Fruit fly (Drosophila melanogaster) whole organism, embryonic: Measurements from ENCODE around the gene SrpRalpha.

Experiments used
- Aef1 ChIP-seq: fragments of 200-800 bp; sonication (Bioruptor generic); IDR thresholded peaks from 3 replicates; pipeline ENCODE4 v1.3.6; 2022; ENCODE audit warnings: missing biosample characterization, missing genetic modification characterization
- Atf3 ChIP-seq: fragments of 200-800 bp; sonication (Bioruptor generic); optimal IDR thresholded peaks from 3 replicates; lab custom pipeline; 2016; ENCODE audit warnings: missing biosample characterization, missing genetic modification characterization
- Awh ChIP-seq: fragments of 200-800 bp; sonication (Bioruptor generic); IDR thresholded peaks from 2 replicates; pipeline ENCODE4, ENCODE4 v1.3.6; 2022; ENCODE audit warnings: missing biosample characterization, missing genetic modification characterization
- CG10274 ChIP-seq: fragments of 200-800 bp; sonication (Bioruptor generic); optimal IDR thresholded peaks from 3 replicates; lab custom pipeline; 2017; ENCODE audit warnings: missing biosample characterization, mild to moderate bottlenecking, missing genetic modification characterization
- CG10366 ChIP-seq: fragments of 200-800 bp; sonication (Bioruptor generic); IDR thresholded peaks from 2 replicates; pipeline ENCODE4 v1.3.6; 2022; ENCODE audit warnings: missing biosample characterization, missing genetic modification characterization
- CG11093 ChIP-seq: fragments of 200-800 bp; sonication (Bioruptor generic); IDR thresholded peaks from 3 replicates; pipeline ENCODE4 v1.3.6; 2022; ENCODE audit warnings: missing biosample characterization, missing genetic modification characterization
- CG16813 ChIP-seq: fragments of 200-800 bp; sonication (Bioruptor generic); IDR thresholded peaks from 3 replicates; pipeline ENCODE4 v1.3.6; 2022; ENCODE audit warnings: missing biosample characterization, missing genetic modification characterization; ENCODE audit not compliant: partially characterized antibody
- CG16863 ChIP-seq: fragments of 200-800 bp; sonication (Bioruptor generic); optimal IDR thresholded peaks from 3 replicates; lab custom pipeline; 2016; ENCODE audit warnings: missing biosample characterization, missing genetic modification characterization
- CG17612 ChIP-seq: fragments of 200-800 bp; sonication (Bioruptor generic); IDR thresholded peaks from 2 replicates; pipeline ENCODE4 v1.3.6; 2022; ENCODE audit warnings: missing biosample characterization, missing genetic modification characterization
- CG2199 ChIP-seq: fragments of 200-800 bp; sonication (Bioruptor generic); IDR thresholded peaks from 3 replicates; pipeline ENCODE4 v1.3.6; 2022; ENCODE audit warnings: missing biosample characterization, missing genetic modification characterization
- CG2678 ChIP-seq: fragments of 200-800 bp; sonication (Bioruptor generic); optimal IDR thresholded peaks from 3 replicates; lab custom pipeline; 2019; ENCODE audit warnings: missing biosample characterization, mild to moderate bottlenecking, missing genetic modification characterization, moderate library complexity
- CG2712 ChIP-seq: fragments of 200-800 bp; optimal IDR thresholded peaks from 3 replicates; lab custom pipeline; 2019; ENCODE audit warnings: missing biosample characterization, mild to moderate bottlenecking, missing genetic modification characterization, moderate library complexity
- CG3281 ChIP-seq: fragments of 200-800 bp; sonication (Bioruptor generic); optimal IDR thresholded peaks from 3 replicates; lab custom pipeline; 2017; ENCODE audit warnings: missing biosample characterization, mild to moderate bottlenecking, missing genetic modification characterization
- CG34224 ChIP-seq: fragments of 200-800 bp; sonication (Bioruptor generic); IDR thresholded peaks from 3 replicates; pipeline ENCODE4 v1.3.6; 2022; ENCODE audit warnings: missing biosample characterization, missing genetic modification characterization; ENCODE audit not compliant: partially characterized antibody
- CG5953 ChIP-seq: fragments of 200-800 bp; sonication (Bioruptor generic); IDR thresholded peaks from 2 replicates; pipeline ENCODE4 v1.3.6; 2022; ENCODE audit warnings: missing biosample characterization, missing genetic modification characterization
- CG6689 ChIP-seq: fragments of 200-800 bp; sonication (Bioruptor generic); IDR thresholded peaks from 2 replicates; pipeline ENCODE4 v1.3.6; 2022; ENCODE audit warnings: missing biosample characterization, missing genetic modification characterization
- CG9817 ChIP-seq: fragments of 200-800 bp; sonication (Bioruptor generic); optimal IDR thresholded peaks from 2 replicates; lab custom pipeline; 2018; ENCODE audit warnings: missing biosample characterization, mild to moderate bottlenecking, missing genetic modification characterization, moderate library complexity
- CkIIα-i1 ChIP-seq: fragments of 200-800 bp; sonication (Bioruptor generic); IDR thresholded peaks from 2 replicates; pipeline ENCODE4 v1.3.6; 2022; ENCODE audit warnings: missing biosample characterization, missing genetic modification characterization
- CoRest ChIP-seq: fragments of 200-800 bp; sonication (Bioruptor generic); optimal IDR thresholded peaks from 3 replicates; lab custom pipeline; 2018; ENCODE audit warnings: missing biosample characterization, mild to moderate bottlenecking, missing genetic modification characterization, moderate library complexity
- Drgx ChIP-seq: fragments of 200-800 bp; sonication (Bioruptor generic); IDR thresholded peaks from 2 replicates; pipeline ENCODE4 v1.3.6; 2022; ENCODE audit warnings: missing biosample characterization, missing genetic modification characterization
- Hey ChIP-seq: fragments of 200-800 bp; sonication (Bioruptor generic); optimal IDR thresholded peaks from 3 replicates; lab custom pipeline; 2018; ENCODE audit warnings: missing biosample characterization, mild to moderate bottlenecking, missing genetic modification characterization
- Hmx ChIP-seq: fragments of 200-800 bp; sonication (Bioruptor generic); optimal IDR thresholded peaks from 2 replicates; lab custom pipeline; 2016; ENCODE audit warnings: missing biosample characterization, missing genetic modification characterization
- Hsf ChIP-seq: fragments of 200-800 bp; sonication (Bioruptor generic); optimal IDR thresholded peaks from 3 replicates; lab custom pipeline; 2016; ENCODE audit warnings: missing biosample characterization, missing genetic modification characterization
- Nf-YA ChIP-seq: fragments of 200-800 bp; sonication (Bioruptor generic); IDR thresholded peaks from 2 replicates; pipeline ENCODE4 v1.3.6; 2022; ENCODE audit warnings: missing biosample characterization, missing genetic modification characterization
- Opbp ChIP-seq: fragments of 200-800 bp; sonication (Bioruptor generic); IDR thresholded peaks from 3 replicates; pipeline ENCODE4 v1.3.6; 2022; ENCODE audit warnings: missing biosample characterization, missing genetic modification characterization; ENCODE audit not compliant: partially characterized antibody
- PHDP ChIP-seq: fragments of 200-800 bp; sonication (Bioruptor generic); optimal IDR thresholded peaks from 3 replicates; lab custom pipeline; 2018; ENCODE audit warnings: missing biosample characterization, mild to moderate bottlenecking, missing genetic modification characterization, moderate library complexity
- Rfx ChIP-seq: fragments of 200-800 bp; sonication (Bioruptor generic); IDR thresholded peaks from 2 replicates; pipeline ENCODE4 v1.3.6; 2022; ENCODE audit warnings: missing biosample characterization, missing genetic modification characterization
- Ssrp ChIP-seq: fragments of 200-800 bp; sonication (Bioruptor generic); optimal IDR thresholded peaks from 2 replicates; lab custom pipeline; 2018; ENCODE audit warnings: missing biosample characterization, mild to moderate bottlenecking, missing genetic modification characterization, moderate library complexity
- Tbp ChIP-seq: fragments of >200 bp; optimal IDR thresholded peaks from 2 replicates; lab custom pipeline; 2018; ENCODE audit warnings: missing biosample characterization, missing genetic modification characterization
- Xrp1 ChIP-seq: fragments of 200-800 bp; sonication (Bioruptor generic); IDR thresholded peaks from 2 replicates; pipeline ENCODE4 v1.3.6; 2022; ENCODE audit warnings: missing biosample characterization, missing genetic modification characterization
- bigmax ChIP-seq: fragments of 200-800 bp; sonication (Bioruptor generic); optimal IDR thresholded peaks from 2 replicates; lab custom pipeline; 2018; ENCODE audit warnings: missing biosample characterization, mild to moderate bottlenecking, missing genetic modification characterization
- btn ChIP-seq: fragments of 200-800 bp; sonication (Bioruptor generic); optimal IDR thresholded peaks from 2 replicates; lab custom pipeline; 2016; ENCODE audit warnings: missing biosample characterization, missing genetic modification characterization
- chinmo ChIP-seq: fragments of 200-800 bp; sonication (Bioruptor generic); IDR thresholded peaks from 4 replicates; pipeline ENCODE4 v1.3.6; 2022; ENCODE audit warnings: missing biosample characterization, missing genetic modification characterization; ENCODE audit not compliant: partially characterized antibody
- crp ChIP-seq, 2 experiments: fragments of 200-800 bp; sonication (Bioruptor generic); optimal IDR thresholded peaks; 2 replicates in 1 of 2; 3 replicates in 1 of 2; lab custom pipeline; 2017; ENCODE audit warnings: missing biosample characterization in 2 of 2, missing genetic modification characterization in 2 of 2, mild to moderate bottlenecking in 1 of 2, moderate library complexity in 1 of 2
- dimm ChIP-seq: fragments of 200-800 bp; sonication (Bioruptor generic); IDR thresholded peaks from 2 replicates; pipeline ENCODE4 v1.3.6; 2022; ENCODE audit warnings: missing biosample characterization, missing genetic modification characterization
- dm ChIP-seq: fragments of 200-800 bp; sonication (Bioruptor generic); optimal IDR thresholded peaks from 3 replicates; lab custom pipeline; 2016; ENCODE audit warnings: missing biosample characterization, missing genetic modification characterization
- exex ChIP-seq: fragments of 200-800 bp; sonication (Bioruptor generic); optimal IDR thresholded peaks from 4 replicates; lab custom pipeline; 2018; ENCODE audit warnings: missing biosample characterization, mild to moderate bottlenecking, missing genetic modification characterization, moderate library complexity
- fd64A ChIP-seq: fragments of 200-800 bp; sonication (Bioruptor generic); optimal IDR thresholded peaks from 3 replicates; lab custom pipeline; 2018; ENCODE audit warnings: missing biosample characterization, mild to moderate bottlenecking, missing genetic modification characterization
- fru ChIP-seq: fragments of >200 bp; optimal IDR thresholded peaks from 2 replicates; lab custom pipeline; 2017
- ftz-f1 ChIP-seq: fragments of 200-800 bp; sonication (Bioruptor generic); optimal IDR thresholded peaks from 2 replicates; lab custom pipeline; 2016; ENCODE audit warnings: missing biosample characterization, missing genetic modification characterization
- gce ChIP-seq: fragments of 200-800 bp; sonication (Bioruptor generic); IDR thresholded peaks from 3 replicates; pipeline ENCODE4 v1.3.6; 2022; ENCODE audit warnings: missing biosample characterization, missing genetic modification characterization
- grau ChIP-seq: fragments of 200-800 bp; optimal IDR thresholded peaks from 3 replicates; lab custom pipeline; 2019; ENCODE audit warnings: missing biosample characterization, mild to moderate bottlenecking, missing genetic modification characterization, moderate library complexity
- hbn ChIP-seq: fragments of 200-800 bp; sonication (Bioruptor generic); IDR thresholded peaks from 2 replicates; pipeline ENCODE4 v1.3.6; 2022; ENCODE audit warnings: missing biosample characterization, missing genetic modification characterization; ENCODE audit not compliant: partially characterized antibody
- kni ChIP-seq: fragments of 200-800 bp; sonication (Bioruptor generic); optimal IDR thresholded peaks from 3 replicates; lab custom pipeline; 2017; ENCODE audit warnings: mild to moderate bottlenecking, missing biosample characterization, missing genetic modification reagents, missing genetic modification characterization
- nerfin-1 ChIP-seq: fragments of 200-800 bp; sonication (Bioruptor generic); optimal IDR thresholded peaks from 3 replicates; lab custom pipeline; 2019; ENCODE audit warnings: missing biosample characterization, mild to moderate bottlenecking, missing genetic modification characterization, moderate library complexity
- nmo ChIP-seq: fragments of 200-800 bp; sonication (Bioruptor generic); optimal IDR thresholded peaks from 2 replicates; lab custom pipeline; 2018; ENCODE audit warnings: missing biosample characterization, mild to moderate bottlenecking, missing genetic modification characterization, moderate library complexity
- peb ChIP-seq: fragments of 200-800 bp; sonication (Bioruptor generic); IDR thresholded peaks from 2 replicates; pipeline ENCODE4 v1.3.6; 2022; ENCODE audit warnings: missing biosample characterization, missing genetic modification characterization
- ro ChIP-seq: fragments of 200-800 bp; sonication (Bioruptor generic); IDR thresholded peaks from 2 replicates; pipeline ENCODE4 v1.3.6; 2022; ENCODE audit warnings: missing biosample characterization, missing genetic modification characterization
- scrt ChIP-seq: fragments of 200-800 bp; sonication (Bioruptor generic); optimal IDR thresholded peaks from 2 replicates; lab custom pipeline; 2018; ENCODE audit warnings: missing biosample characterization, mild to moderate bottlenecking, missing genetic modification characterization, moderate library complexity
- sqz ChIP-seq: fragments of 200-800 bp; sonication (Bioruptor generic); optimal IDR thresholded peaks from 3 replicates; lab custom pipeline; 2018; ENCODE audit warnings: missing biosample characterization, mild to moderate bottlenecking, missing genetic modification characterization

Gene SrpRalpha

DNA sequence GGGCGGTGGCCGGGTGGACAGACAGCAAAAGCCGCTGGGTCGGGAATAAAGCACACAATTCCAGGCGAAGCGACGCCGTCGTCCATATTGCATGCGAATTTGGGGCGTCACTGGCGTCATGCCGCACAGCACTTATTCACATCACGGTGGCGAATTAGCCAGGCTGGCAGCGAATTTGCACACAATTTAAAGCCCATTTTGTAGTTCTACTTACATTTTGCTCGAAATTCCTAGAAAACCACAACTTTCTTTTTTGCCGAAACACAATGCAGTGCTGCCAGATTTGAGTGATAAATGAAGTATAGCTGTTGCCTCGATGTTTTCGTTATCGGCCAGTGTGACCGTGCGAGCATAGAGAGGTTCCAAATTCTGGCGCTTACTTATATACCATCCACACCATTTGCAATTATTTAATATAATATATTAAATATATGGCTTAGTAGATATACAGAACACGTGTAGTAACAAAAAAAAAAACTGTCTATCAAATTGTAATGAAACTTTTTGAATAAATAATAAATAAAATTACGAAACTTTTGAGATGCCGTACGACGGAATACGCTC lies 19.5 kb upstream of the SrpRalpha start, which contains the start of gene Ran (continued):
- peak; percentile 31 for TF ChIP-seq CG2712 (tag; lab: Kevin White, UChicago)
- TF ChIP-seq CG3281 (GFP tag; lab: Kevin White, UChicago): no peak
- no peak for TF ChIP-seq crp (GFP tag; optimal IDR thresholded peaks at IDR 0.05; lab: Kevin White, UChicago)
- TF ChIP-seq dimm (GFP tag; lab: Robert Waterston, UW): no peak
- TF ChIP-seq PHDP (tag; lab: Kevin White, UChicago): no peak
- no peak for TF ChIP-seq CG5953 (GFP tag; lab: Robert Waterston, UW)
- TF ChIP-seq CoRest (tag; lab: Kevin White, UChicago): no peak
- 0 out of 3 replicates have a peak, but pooled peaks have one; percentile 31 for TF ChIP-seq CG34224 (GFP tag; lab: Robert Waterston, UW)
- TF ChIP-seq peb: no peak
- no peak for TF ChIP-seq Awh (GFP tag; lab: Robert Waterston, UW)
- 0 out of 3 replicates have a peak, but pooled peaks have one; percentile 35 for TF ChIP-seq CG16813 (GFP tag; lab: Robert Waterston, UW)
- TF ChIP-seq Hsf (GFP tag; lab: Kevin White, UChicago): no peak
- TF ChIP-seq fd64A (GFP tag; lab: Kevin White, UChicago): no peak
- no peak for TF ChIP-seq ro (GFP tag; lab: Robert Waterston, UW)
- TF ChIP-seq CG2199 (GFP tag; lab: Robert Waterston, UW): no peak
- TF ChIP-seq Opbp (GFP tag; lab: Robert Waterston, UW): peak; percentile 41; the same call in 1 of the 3 replicates
- TF ChIP-seq Xrp1 (GFP tag; lab: Robert Waterston, UW): no peak
- no peak for TF ChIP-seq Ssrp
- no peak for TF ChIP-seq CG10274

- no peak for TF ChIP-seq Tbp (GFP tag; lab: Kevin White, UChicago)
- TF ChIP-seq dm: peak; percentile 68
- no peak for TF ChIP-seq hbn (GFP tag; lab: Robert Waterston, UW)
- TF ChIP-seq CG16863 (GFP tag; lab: Kevin White, UChicago): no peak
- TF ChIP-seq Hmx (GFP tag; lab: Kevin White, UChicago): no peak
- TF ChIP-seq Hey (tag; lab: Kevin White, UChicago): no peak
- no peak for TF ChIP-seq exex (tag; lab: Kevin White, UChicago)
- TF ChIP-seq CG2678 (tag; lab: Kevin White, UChicago): no peak
- TF ChIP-seq gce (GFP tag; lab: Robert Waterston, UW): no peak
- TF ChIP-seq CG6689 (GFP tag; lab: Robert Waterston, UW): no peak
- TF ChIP-seq chinmo (GFP tag; lab: Robert Waterston, UW): 0 out of 4 replicates have a peak, but pooled peaks have one; percentile 27
- TF ChIP-seq Atf3 (GFP tag; lab: Kevin White, UChicago): no peak
- TF ChIP-seq nmo: no peak
- no peak for TF ChIP-seq CG11093
- TF ChIP-seq CG9817 (tag; lab: Kevin White, UChicago): no peak
- TF ChIP-seq Drgx (GFP tag; lab: Robert Waterston, UW): 0 out of 2 replicates have a peak, but pooled peaks have one; percentile 24
- no peak for TF ChIP-seq CkIIα-i1
- TF ChIP-seq nerfin-1 (tag; lab: Kevin White, UChicago): peak; percentile 64
- no peak for TF ChIP-seq btn (GFP tag; lab: Kevin White, UChicago)
- peak; percentile 12 for TF ChIP-seq scrt (GFP tag; lab: Kevin White, UChicago)
- no peak for TF ChIP-seq CG10366 (GFP tag; lab: Robert Waterston, UW)
- no peak for TF ChIP-seq Nf-YA (GFP tag; lab: Robert Waterston, UW)
- TF ChIP-seq ftz-f1 (GFP tag; lab: Kevin White, UChicago): peak; percentile 7
- TF ChIP-seq bigmax (GFP tag; lab: Kevin White, UChicago): peak; percentile 92
- TF ChIP-seq Aef1: no peak
- TF ChIP-seq Rfx (GFP tag; lab: Robert Waterston, UW): 0 out of 2 replicates have a peak, but pooled peaks have one; percentile 22
- TF ChIP-seq fru (lab: Kevin White, UChicago): no peak
- no peak for TF ChIP-seq kni (GFP tag; lab: Kevin White, UChicago)
- peak; percentile 83 for TF ChIP-seq grau (tag; lab: Kevin White, UChicago)
- no peak for TF ChIP-seq CG17612 (GFP tag; lab: Robert Waterston, UW)
- TF ChIP-seq sqz: peak; percentile 68
These were observed 18.7 kb upstream of the SrpRalpha start for dm6 chrX:11147553-11148067.
